Worm (Caenorhabditis elegans) whole organism, L2 larva: ENCODE data around the gene F35H12.6.

ENCODE experiments used
- C34F6.9 ChIP-seq: fragments of 150-350 bp; optimal IDR thresholded peaks from 2 replicates; lab custom pipeline; 2014; ENCODE audit warnings: missing biosample characterization, missing genetic modification characterization
- F13H6.1 ChIP-seq: sonication (generic microtip); optimal IDR thresholded peaks from 2 replicates; lab custom pipeline; 2016; ENCODE audit warnings: missing genetic modification characterization, missing compliant biosample characterization
- R02D3.7 ChIP-seq: fragments of 150-350 bp; optimal IDR thresholded peaks from 2 replicates; lab custom pipeline; 2014; ENCODE audit warnings: missing biosample characterization, missing genetic modification characterization
- Y55F3AM.14 ChIP-seq: fragments of 200-800 bp; sonication (Bioruptor generic); optimal IDR thresholded peaks from 2 replicates; lab custom pipeline; 2018; ENCODE audit warnings: mild to moderate bottlenecking, missing genetic modification characterization, missing compliant biosample characterization
- ZK546.5 ChIP-seq: sonication (generic microtip); optimal IDR thresholded peaks from 2 replicates; lab custom pipeline; 2017; ENCODE audit warnings: missing biosample characterization, missing genetic modification characterization
- alr-1 ChIP-seq: fragments of 150-350 bp; optimal IDR thresholded peaks from 2 replicates; lab custom pipeline; 2014; ENCODE audit warnings: missing biosample characterization, missing genetic modification characterization
- aly-2 ChIP-seq: fragments of 150-350 bp; optimal IDR thresholded peaks from 2 replicates; lab custom pipeline; 2014; ENCODE audit warnings: missing biosample characterization, missing genetic modification characterization
- ama-1 ChIP-seq: fragments of 150-350 bp; optimal IDR thresholded peaks from 2 replicates; lab custom pipeline; 2018; ENCODE audit warnings: inconsistent platforms
- blmp-1 ChIP-seq: sonication (generic microtip); optimal IDR thresholded peaks from 2 replicates; lab custom pipeline; 2017; ENCODE audit warnings: missing genetic modification characterization, mild to moderate bottlenecking, missing compliant biosample characterization, antibody characterized with exemption, moderate library complexity; ENCODE audit not compliant: insufficient read depth
- ceh-16 ChIP-seq: fragments of 150-350 bp; optimal IDR thresholded peaks from 2 replicates; lab custom pipeline; 2014; ENCODE audit warnings: missing biosample characterization, missing genetic modification characterization
- ceh-82 ChIP-seq: fragments of 150-350 bp; optimal IDR thresholded peaks from 2 replicates; lab custom pipeline; 2014; ENCODE audit warnings: missing biosample characterization, missing genetic modification characterization
- crh-2 ChIP-seq: sonication (generic microtip); optimal IDR thresholded peaks from 2 replicates; lab custom pipeline; 2017; ENCODE audit warnings: missing biosample characterization, missing genetic modification characterization
- egl-27 ChIP-seq: sonication (generic microtip); optimal IDR thresholded peaks from 3 replicates; lab custom pipeline; 2017; ENCODE audit warnings: missing biosample characterization, missing genetic modification reagents, missing genetic modification characterization
- elt-1 ChIP-seq: fragments of 150-350 bp; optimal IDR thresholded peaks from 2 replicates; lab custom pipeline; 2014; ENCODE audit warnings: missing biosample characterization, missing genetic modification characterization
- fos-1 ChIP-seq: fragments of 150-350 bp; optimal IDR thresholded peaks from 2 replicates; lab custom pipeline; 2014; ENCODE audit warnings: missing biosample characterization, missing genetic modification characterization
- lin-39 ChIP-seq: fragments of 150-350 bp; optimal IDR thresholded peaks from 2 replicates; lab custom pipeline; 2014; ENCODE audit warnings: missing biosample characterization, missing genetic modification reagents, missing genetic modification characterization
- lsy-2 ChIP-seq, 2 experiments: fragments of 150-350 bp in 1 of 2; sonication (generic microtip) in 1 of 2; optimal IDR thresholded peaks; 2 replicates each; lab custom pipeline; 2014 to 2017; ENCODE audit warnings: missing biosample characterization in 2 of 2, missing genetic modification characterization in 2 of 2
- mbf-1 ChIP-seq: sonication (generic microtip); optimal IDR thresholded peaks from 2 replicates; lab custom pipeline; 2017; ENCODE audit warnings: missing biosample characterization, missing genetic modification characterization
- mdl-1 ChIP-seq, 2 experiments: fragments of 150-350 bp in 1 of 2; sonication (generic microtip) in 1 of 2; optimal IDR thresholded peaks; 2 replicates each; lab custom pipeline; 2017; ENCODE audit warnings: missing biosample characterization in 2 of 2, missing genetic modification characterization in 2 of 2
- nhr-11 ChIP-seq: fragments of 150-350 bp; optimal IDR thresholded peaks from 2 replicates; lab custom pipeline; 2014; ENCODE audit warnings: missing biosample characterization, missing genetic modification characterization
- nhr-12 ChIP-seq: fragments of 150-350 bp; optimal IDR thresholded peaks from 2 replicates; lab custom pipeline; 2014; ENCODE audit warnings: missing biosample characterization, missing genetic modification characterization
- nhr-129 ChIP-seq: fragments of 150-350 bp; optimal IDR thresholded peaks from 2 replicates; lab custom pipeline; 2014; ENCODE audit warnings: missing biosample characterization, missing genetic modification characterization
- nhr-21 ChIP-seq: fragments of 150-350 bp; optimal IDR thresholded peaks from 2 replicates; lab custom pipeline; 2014; ENCODE audit warnings: missing biosample characterization, missing genetic modification characterization
- nhr-23 ChIP-seq: fragments of 150-350 bp; optimal IDR thresholded peaks from 2 replicates; lab custom pipeline; 2014; ENCODE audit warnings: missing biosample characterization, missing genetic modification reagents, missing genetic modification characterization
- nhr-25 ChIP-seq: fragments of 150-350 bp; sonication (generic microtip); optimal IDR thresholded peaks from 3 replicates; lab custom pipeline; 2014; ENCODE audit warnings: missing biosample characterization, missing genetic modification characterization
- nhr-6 ChIP-seq: fragments of 150-350 bp; optimal IDR thresholded peaks from 2 replicates; lab custom pipeline; 2014; ENCODE audit warnings: missing biosample characterization, missing genetic modification characterization
- nhr-77 ChIP-seq: fragments of 150-350 bp; optimal IDR thresholded peaks from 2 replicates; lab custom pipeline; 2014; ENCODE audit warnings: missing biosample characterization, missing genetic modification characterization
- peb-1 ChIP-seq: fragments of 150-350 bp; optimal IDR thresholded peaks from 2 replicates; lab custom pipeline; 2014; ENCODE audit warnings: missing biosample characterization, missing genetic modification characterization
- sem-4 ChIP-seq: fragments of 150-350 bp; optimal IDR thresholded peaks from 2 replicates; lab custom pipeline; 2014; ENCODE audit warnings: missing biosample characterization, missing genetic modification reagents, missing genetic modification characterization
- skn-1 ChIP-seq: sonication (generic microtip); optimal IDR thresholded peaks from 2 replicates; lab custom pipeline; 2017; ENCODE audit warnings: missing biosample characterization, missing genetic modification characterization
- sma-3 ChIP-seq: sonication (generic microtip); optimal IDR thresholded peaks from 2 replicates; lab custom pipeline; 2016; ENCODE audit warnings: missing genetic modification reagents, missing genetic modification characterization, missing compliant biosample characterization
- sma-9 ChIP-seq, 2 experiments: fragments of 150-350 bp in 1 of 2; sonication (generic microtip) in 1 of 2; optimal IDR thresholded peaks; 2 replicates each; lab custom pipeline; 2014 to 2016; ENCODE audit warnings: missing genetic modification characterization in 2 of 2, mild to moderate bottlenecking in 1 of 2, missing biosample characterization in 1 of 2, missing compliant biosample characterization in 1 of 2, missing genetic modification reagents in 1 of 2, moderate library complexity in 1 of 2
- snpc-4 ChIP-seq: fragments of 150-350 bp; optimal IDR thresholded peaks from 2 replicates; lab custom pipeline; 2014; ENCODE audit warnings: missing biosample characterization, missing genetic modification characterization
- unc-39 ChIP-seq: fragments of 150-350 bp; optimal IDR thresholded peaks from 2 replicates; lab custom pipeline; 2014; ENCODE audit warnings: missing biosample characterization, missing genetic modification characterization
- zag-1 ChIP-seq: fragments of 150-350 bp; optimal IDR thresholded peaks from 2 replicates; lab custom pipeline; 2014; ENCODE audit warnings: missing biosample characterization, missing genetic modification characterization
- ztf-1 ChIP-seq: fragments of 200-800 bp; sonication (Bioruptor generic); conservative IDR thresholded peaks from 2 replicates; pipeline ENCODE4 v1.3.6; 2022; ENCODE audit warnings: missing genetic modification characterization, missing compliant biosample characterization
- ztf-11 ChIP-seq: sonication (generic microtip); optimal IDR thresholded peaks from 2 replicates; lab custom pipeline; 2017; ENCODE audit warnings: missing biosample characterization, missing genetic modification characterization
- ztf-4 ChIP-seq: fragments of 150-350 bp; optimal IDR thresholded peaks from 2 replicates; lab custom pipeline; 2014; ENCODE audit warnings: missing biosample characterization, missing genetic modification characterization

Gene F35H12.6

ce11 chrX:912990-913389 is at the start of gene F35H12.6:
Gene F35H12.6, plus strand, starts transcription at chrX:913290.
- TF ChIP-seq ceh-82 (tag; lab: Kevin White, UChicago) (no peak), sma-9 (GFP tag; optimal IDR thresholded peaks at IDR 0.05; lab: Kevin White, UChicago) (no peak), sma-9 (tag; optimal IDR thresholded peaks at IDR 0.05; lab: Kevin White, UChicago) (no peak), peb-1 (tag; lab: Kevin White, UChicago) (no peak), crh-2 (no peak), snpc-4 (tag; lab: Kevin White, UChicago) (no peak), F13H6.1 (tag; lab: Kevin White, UChicago) (no peak), C34F6.9 (tag; lab: Kevin White, UChicago) (no peak), mbf-1 (no peak), sem-4 (no peak)

- TF ChIP-seq elt-1 (tag; lab: Kevin White, UChicago) (no peak), ama-1 (no peak), mbf-1 (no peak), crh-2 (no peak), ztf-11 (tag; lab: Kevin White, UChicago) (no peak), nhr-129 (tag; lab: Kevin White, UChicago) (no peak), nhr-77 (tag; lab: Kevin White, UChicago) (no peak), skn-1 (no peak), fos-1 (no peak), F13H6.1 (tag; lab: Kevin White, UChicago) (no peak), nhr-6 (tag; lab: Kevin White, UChicago) (no peak), ceh-16 (tag; lab: Kevin White, UChicago) (no peak), ZK546.5 (tag; lab: Kevin White, UChicago) (no peak), nhr-21 (no peak), blmp-1 (tag; lab: Kevin White, UChicago) (no peak), nhr-11 (tag; lab: Kevin White, UChicago) (no peak), nhr-23 (tag; lab: Kevin White, UChicago) (no peak), aly-2 (tag; lab: Kevin White, UChicago) (no peak), R02D3.7 (tag; lab: Kevin White, UChicago) (no peak)
Observed at ce11 chrX:863478-863877, 49.6 kb upstream of the F35H12.6 start, which contains the start of gene cdo-1. Gene cdo-1, minus strand, starts transcription at chrX:863578.

ce11 chrX:864293-864731 is 48.8 kb upstream of the F35H12.6 start:
- TF ChIP-seq mbf-1 = no peak
- no peak for TF ChIP-seq ama-1
- peak; percentile 89 for TF ChIP-seq sma-3 (GFP tag; lab: Kevin White, UChicago)
- no peak for TF ChIP-seq lin-39
- no peak for TF ChIP-seq ztf-1 (GFP tag; lab: Robert Waterston, UW)
- peak; percentile 31 for TF ChIP-seq fos-1
- TF ChIP-seq alr-1 (tag; lab: Kevin White, UChicago) = no peak
- TF ChIP-seq nhr-12 (tag; lab: Kevin White, UChicago) = no peak
- TF ChIP-seq lsy-2 (tag; optimal IDR thresholded peaks at IDR 0.05; lab: Kevin White, UChicago) = peak in 1 of 2 experiments; percentile 25
- TF ChIP-seq elt-1 (tag; lab: Kevin White, UChicago) = no peak
- TF ChIP-seq F13H6.1 (tag; lab: Kevin White, UChicago) = peak; percentile 50
- TF ChIP-seq Y55F3AM.14 = no peak
- TF ChIP-seq nhr-21 = peak; percentile 89
- peak; percentile 2 for TF ChIP-seq ztf-4 (tag; lab: Kevin White, UChicago)
- TF ChIP-seq sma-9 (GFP tag; optimal IDR thresholded peaks at IDR 0.05; lab: Kevin White, UChicago) = peak; percentile 97
- TF ChIP-seq sma-9 (tag; optimal IDR thresholded peaks at IDR 0.05; lab: Kevin White, UChicago) = no peak
- TF ChIP-seq snpc-4 (tag; lab: Kevin White, UChicago) = no peak
- no peak for TF ChIP-seq unc-39 (tag; lab: Kevin White, UChicago)
- peak; percentile 60 for TF ChIP-seq crh-2
- peak; percentile 53 to 77 for TF ChIP-seq mdl-1 (tag; optimal IDR thresholded peaks at IDR 0.05; lab: Kevin White, UChicago)
- peak; percentile 94 for TF ChIP-seq nhr-25 (tag; lab: Kevin White, UChicago)
- peak; percentile 28 for TF ChIP-seq egl-27 (tag; lab: Kevin White, UChicago)
- peak; percentile 59 for TF ChIP-seq nhr-6 (tag; lab: Kevin White, UChicago)
- TF ChIP-seq nhr-129 (tag; lab: Kevin White, UChicago) = peak; percentile 51
- peak; percentile 72 for TF ChIP-seq blmp-1 (tag; lab: Kevin White, UChicago)

ce11 chrX:865214-865613 is 47.9 kb upstream of the F35H12.6 start:
- TF ChIP-seq nhr-129 (tag; lab: Kevin White, UChicago) = peak; percentile 26
- TF ChIP-seq crh-2 = no peak
- TF ChIP-seq zag-1 (tag; lab: Kevin White, UChicago) = no peak
